Worm (Caenorhabditis elegans) whole organism, L3 larva: ENCODE data around the gene ZK616.1.

Experiments used
- R02D3.7 ChIP-seq: fragments of 150-350 bp; optimal IDR thresholded peaks from 2 replicates; lab custom pipeline; 2014; ENCODE audit warnings: missing biosample characterization, missing genetic modification characterization
- ceh-28 ChIP-seq: fragments of 150-350 bp; optimal IDR thresholded peaks from 2 replicates; lab custom pipeline; 2014; ENCODE audit warnings: missing biosample characterization, missing genetic modification reagents, missing genetic modification characterization
- nhr-12 ChIP-seq: fragments of 150-350 bp; optimal IDR thresholded peaks from 2 replicates; lab custom pipeline; 2014; ENCODE audit warnings: missing biosample characterization, missing genetic modification characterization
- nhr-77 ChIP-seq: fragments of 150-350 bp; optimal IDR thresholded peaks from 2 replicates; lab custom pipeline; 2014; ENCODE audit warnings: missing biosample characterization, missing genetic modification characterization
- pqm-1 ChIP-seq: fragments of 150-350 bp; optimal IDR thresholded peaks from 2 replicates; lab custom pipeline; 2017; ENCODE audit warnings: missing biosample characterization, missing genetic modification characterization, inconsistent platforms
- unc-62 ChIP-seq: fragments of 150-350 bp; sonication (generic microtip); optimal IDR thresholded peaks from 4 replicates; lab custom pipeline; 2014; ENCODE audit warnings: missing biosample characterization, missing genetic modification reagents, missing genetic modification characterization

ce11 chrIV:5360533-5360932, 40.2 kb upstream of the ZK616.1 start, which contains the start of gene F41H10.5:
- TF ChIP-seq unc-62: no peak
- no peak for TF ChIP-seq nhr-12
- TF ChIP-seq R02D3.7: no peak
- TF ChIP-seq pqm-1 (tag; lab: Kevin White, UChicago): no peak
- TF ChIP-seq ceh-28 (tag; lab: Kevin White, UChicago): no peak
- no peak for TF ChIP-seq nhr-77 (tag; lab: Kevin White, UChicago)
